Worm (Caenorhabditis elegans): ENCODE measurements around the gene irk-1.

irk-1 gene

ce11 chrX:6808640-6809039 lies 30.7 kb upstream of the irk-1 start:
- TF ChIP-seq pes-1 (GFP tag; IDR thresholded peaks at IDR 0.05) (no peak), tbx-11 (GFP tag; IDR thresholded peaks at IDR 0.05) (no peak), flt-1 (GFP tag; IDR thresholded peaks at IDR 0.05) (no peak), hmg-4 (GFP tag; optimal IDR thresholded peaks at IDR 0.05) (no peak), ceh-13 (GFP tag; optimal IDR thresholded peaks at IDR 0.05) (no peak), ets-7 (tag; optimal IDR thresholded peaks at IDR 0.05) (no peak), scrt-1 (GFP tag; IDR thresholded peaks at IDR 0.05) (no peak), F13C5.2 (tag; optimal IDR thresholded peaks at IDR 0.05) (no peak), sea-1 (GFP tag; conservative IDR thresholded peaks at IDR 0.05) (no peak), ceh-36 (tag; optimal IDR thresholded peaks at IDR 0.05) (no peak), ama-1 (optimal IDR thresholded peaks at IDR 0.05) (no peak), hmbx-1 (tag; optimal IDR thresholded peaks at IDR 0.05) (no peak)

- TF ChIP-seq F13C5.2 (tag; optimal IDR thresholded peaks at IDR 0.05) (no peak), hnd-1 (tag; optimal IDR thresholded peaks at IDR 0.05) (no peak)
Observed at ce11 chrX:6808239-6808638, 30.3 kb upstream of the irk-1 start.

DNA sequence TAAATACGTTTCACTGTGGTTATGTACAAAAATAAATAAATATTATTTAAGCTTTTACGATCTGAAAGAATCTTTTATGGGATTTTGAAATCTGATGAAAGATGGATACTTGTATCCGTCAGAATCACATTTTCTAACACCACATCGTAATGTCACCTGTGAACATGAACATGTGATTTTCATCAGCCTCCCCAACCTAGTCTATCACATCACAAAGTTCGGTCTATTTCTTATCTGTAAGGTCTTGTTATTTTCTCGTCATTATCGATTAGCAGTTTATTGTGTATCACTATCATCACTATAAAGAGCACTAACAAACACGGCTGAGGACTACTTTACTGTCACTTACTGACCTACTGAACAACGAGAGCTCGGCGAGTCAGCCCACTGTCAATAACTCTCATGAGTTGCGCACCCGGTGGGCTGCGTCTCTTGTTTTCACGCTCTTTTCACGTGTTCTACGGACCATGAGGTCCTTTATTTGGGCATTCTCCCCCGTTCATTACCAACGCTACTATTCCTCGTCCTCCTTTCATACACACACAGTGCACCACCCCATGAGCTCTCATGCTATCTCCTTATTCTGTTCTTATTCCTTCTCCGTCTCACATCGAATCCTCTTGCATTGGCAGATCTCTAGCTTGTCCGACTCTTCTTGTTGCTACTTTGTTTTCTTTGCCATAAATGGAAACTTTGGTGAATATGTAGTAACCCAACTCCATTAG lies 29.4 kb upstream of the irk-1 start:
- TF ChIP-seq aly-1 (tag; optimal IDR thresholded peaks at IDR 0.05) (no peak), flt-1 (GFP tag; IDR thresholded peaks at IDR 0.05) (no peak), tbx-37 (GFP tag; conservative IDR thresholded peaks at IDR 0.05) (no peak), ceh-36 (tag; optimal IDR thresholded peaks at IDR 0.05) (no peak), ama-1 (optimal IDR thresholded peaks at IDR 0.05) (no peak), F13C5.2 (tag; optimal IDR thresholded peaks at IDR 0.05) (peak; percentile 25), B0310.2 (tag; optimal IDR thresholded peaks at IDR 0.05) (no peak), pes-1 (GFP tag; IDR thresholded peaks at IDR 0.05) (no peak), hmg-4 (GFP tag; optimal IDR thresholded peaks at IDR 0.05) (peak; percentile 56), hnd-1 (tag; optimal IDR thresholded peaks at IDR 0.05) (no peak), scrt-1 (GFP tag; IDR thresholded peaks at IDR 0.05) (no peak), tra-4 (tag; optimal IDR thresholded peaks at IDR 0.05) (no peak), hmbx-1 (tag; optimal IDR thresholded peaks at IDR 0.05) (no peak)

- TF ChIP-seq tbx-11 (GFP tag; IDR thresholded peaks at IDR 0.05) (no peak), aly-1 (tag; optimal IDR thresholded peaks at IDR 0.05) (no peak), hmg-4 (GFP tag; optimal IDR thresholded peaks at IDR 0.05) (peak; percentile 62)
Observed at ce11 chrX:6806463-6806862, 28.5 kb upstream of the irk-1 start, which contains the start of gene atg-2. TSS of gene atg-2 (plus strand) at chrX:6806763.

DNA sequence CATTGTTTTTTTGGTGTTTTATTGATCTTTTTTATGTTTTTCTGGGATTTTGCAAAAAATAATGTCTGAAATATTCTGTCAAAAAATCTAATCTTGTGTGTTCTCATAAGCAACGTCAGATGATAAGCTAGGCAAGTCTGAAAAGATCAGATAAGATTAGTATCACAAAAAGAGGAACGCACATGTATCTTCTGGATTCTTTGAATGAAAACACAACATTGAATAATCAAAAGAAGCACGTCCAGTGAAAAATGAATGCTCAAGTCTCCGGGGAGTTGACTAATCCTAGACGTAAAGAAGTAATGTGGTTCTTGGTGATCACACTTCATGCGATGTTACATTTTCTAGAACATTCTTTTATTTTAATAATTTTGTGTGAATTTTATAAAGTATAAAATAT lies 27.5 kb upstream of the irk-1 start:
- TF ChIP-seq ceh-36 (tag; optimal IDR thresholded peaks at IDR 0.05) (no peak), aly-1 (tag; optimal IDR thresholded peaks at IDR 0.05) (no peak), tbx-37 (GFP tag; conservative IDR thresholded peaks at IDR 0.05) (no peak), hnd-1 (tag; optimal IDR thresholded peaks at IDR 0.05) (no peak), ceh-13 (GFP tag; optimal IDR thresholded peaks at IDR 0.05) (no peak), B0310.2 (tag; optimal IDR thresholded peaks at IDR 0.05) (no peak), hmg-4 (GFP tag; optimal IDR thresholded peaks at IDR 0.05) (no peak), flt-1 (GFP tag; IDR thresholded peaks at IDR 0.05) (no peak), scrt-1 (GFP tag; IDR thresholded peaks at IDR 0.05) (no peak), hmbx-1 (tag; optimal IDR thresholded peaks at IDR 0.05) (no peak), ama-1 (optimal IDR thresholded peaks at IDR 0.05) (no peak), sea-1 (GFP tag; conservative IDR thresholded peaks at IDR 0.05) (no peak)

DNA sequence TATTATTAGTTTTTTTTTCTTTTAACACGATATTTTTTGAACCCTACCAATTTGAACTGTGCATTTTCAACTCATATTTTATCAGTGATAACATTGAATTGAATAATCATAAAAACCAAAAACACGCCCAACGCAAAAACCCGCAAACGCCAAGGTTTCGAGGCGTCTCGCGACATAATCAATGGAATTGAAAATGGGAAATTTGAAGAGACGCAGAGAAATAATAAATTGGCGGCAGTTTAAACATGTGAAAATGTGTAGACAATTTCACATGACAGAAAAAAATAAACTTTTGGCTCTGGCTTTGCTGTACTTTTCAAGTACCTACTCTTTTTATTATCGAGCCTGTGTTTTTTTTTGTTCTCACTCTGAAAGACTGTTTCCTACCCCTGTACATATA lies 26.9 kb upstream of the irk-1 start:
- TF ChIP-seq hnd-1 (tag; optimal IDR thresholded peaks at IDR 0.05), result no peak
- no peak for TF ChIP-seq ets-7 (tag; optimal IDR thresholded peaks at IDR 0.05)
- no peak for TF ChIP-seq tbx-11 (GFP tag; IDR thresholded peaks at IDR 0.05)
- no peak for TF ChIP-seq F13C5.2 (tag; optimal IDR thresholded peaks at IDR 0.05)
- TF ChIP-seq B0310.2 (tag; optimal IDR thresholded peaks at IDR 0.05), result no peak
- no peak for TF ChIP-seq hmbx-1 (tag; optimal IDR thresholded peaks at IDR 0.05)
- no peak for TF ChIP-seq tbx-37 (GFP tag; conservative IDR thresholded peaks at IDR 0.05)
- TF ChIP-seq ama-1 (optimal IDR thresholded peaks at IDR 0.05), result no peak
- TF ChIP-seq flt-1 (GFP tag; IDR thresholded peaks at IDR 0.05), result no peak
- no peak for TF ChIP-seq scrt-1 (GFP tag; IDR thresholded peaks at IDR 0.05)
- TF ChIP-seq aly-1 (tag; optimal IDR thresholded peaks at IDR 0.05), result no peak
- TF ChIP-seq pes-1 (GFP tag; IDR thresholded peaks at IDR 0.05), result no peak
- TF ChIP-seq sea-1 (GFP tag; conservative IDR thresholded peaks at IDR 0.05), result no peak
- TF ChIP-seq tra-4 (tag; optimal IDR thresholded peaks at IDR 0.05), result no peak
- no peak for TF ChIP-seq ceh-13 (GFP tag; optimal IDR thresholded peaks at IDR 0.05)
- TF ChIP-seq ceh-36 (tag; optimal IDR thresholded peaks at IDR 0.05), result no peak
- TF ChIP-seq hmg-4 (GFP tag; optimal IDR thresholded peaks at IDR 0.05), result no peak

ce11 chrX:6804405-6804804 lies 26.5 kb upstream of the irk-1 start:
- TF ChIP-seq tra-4 (tag; optimal IDR thresholded peaks at IDR 0.05) (no peak), aly-1 (tag; optimal IDR thresholded peaks at IDR 0.05) (no peak)

DNA sequence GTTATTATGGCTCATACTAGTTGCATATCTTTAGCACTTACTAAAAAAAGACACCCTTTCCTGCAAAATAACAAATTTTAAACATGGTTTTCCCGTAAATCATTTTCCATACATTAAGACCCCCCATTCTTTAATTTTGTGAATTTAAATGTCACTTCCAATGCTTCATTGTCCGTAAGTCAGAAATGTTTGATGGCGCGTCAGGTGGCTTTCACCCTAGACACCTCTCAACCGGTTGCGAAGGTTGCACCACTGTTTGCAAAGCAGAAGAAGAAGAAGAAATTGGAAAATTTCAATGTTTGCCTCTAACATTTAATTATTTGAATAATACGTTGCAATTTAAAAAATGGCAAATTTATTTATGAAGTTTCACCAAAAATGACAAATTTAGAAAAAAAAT lies 23.6 kb upstream of the irk-1 start:
- TF ChIP-seq ama-1 (optimal IDR thresholded peaks at IDR 0.05) (no peak), aly-1 (tag; optimal IDR thresholded peaks at IDR 0.05) (no peak), flt-1 (GFP tag; IDR thresholded peaks at IDR 0.05) (no peak), B0310.2 (tag; optimal IDR thresholded peaks at IDR 0.05) (no peak), ceh-36 (tag; optimal IDR thresholded peaks at IDR 0.05) (no peak), F13C5.2 (tag; optimal IDR thresholded peaks at IDR 0.05) (no peak), pes-1 (GFP tag; IDR thresholded peaks at IDR 0.05) (no peak), tbx-37 (GFP tag; conservative IDR thresholded peaks at IDR 0.05) (no peak), scrt-1 (GFP tag; IDR thresholded peaks at IDR 0.05) (no peak), hmbx-1 (tag; optimal IDR thresholded peaks at IDR 0.05) (no peak)
